Fruit fly (Drosophila melanogaster) whole organism, embryonic: Measurements from ENCODE around the gene Dmtn.

Experiments used
- Abd-B ChIP-seq: fragments of 200-800 bp; sonication (Bioruptor generic); optimal IDR thresholded peaks from 2 replicates; lab custom pipeline; 2018; ENCODE audit warnings: missing biosample characterization, mild to moderate bottlenecking, missing genetic modification characterization, moderate library complexity
- Adf1 ChIP-seq: fragments of 200-800 bp; sonication (Bioruptor generic); IDR thresholded peaks from 2 replicates; pipeline ENCODE4 v1.3.6; 2022; ENCODE audit warnings: missing biosample characterization, missing genetic modification characterization
- Atf-2 ChIP-seq: fragments of 200-800 bp; sonication (Bioruptor generic); optimal IDR thresholded peaks from 2 replicates; lab custom pipeline; 2016; ENCODE audit warnings: missing biosample characterization, missing genetic modification characterization
- Atf6 ChIP-seq: fragments of 200-800 bp; sonication (Bioruptor generic); IDR thresholded peaks from 2 replicates; pipeline ENCODE4 v1.3.6; 2022; ENCODE audit warnings: missing biosample characterization, missing genetic modification characterization
- Bteb2 ChIP-seq: fragments of 200-800 bp; sonication (Bioruptor generic); optimal IDR thresholded peaks from 2 replicates; lab custom pipeline; 2016; ENCODE audit warnings: missing biosample characterization, missing genetic modification characterization
- CG10366 ChIP-seq: fragments of 200-800 bp; sonication (Bioruptor generic); IDR thresholded peaks from 2 replicates; pipeline ENCODE4 v1.3.6; 2022; ENCODE audit warnings: missing biosample characterization, missing genetic modification characterization
- CG11085 ChIP-seq: fragments of 200-800 bp; sonication (Bioruptor generic); IDR thresholded peaks from 2 replicates; pipeline ENCODE4 v1.3.6; 2022; ENCODE audit warnings: missing biosample characterization, missing genetic modification characterization
- CG11696 ChIP-seq: fragments of 200-800 bp; sonication (Bioruptor generic); IDR thresholded peaks from 2 replicates; pipeline ENCODE4 v1.3.6; 2022; ENCODE audit warnings: missing biosample characterization, missing genetic modification characterization
- CG12659 ChIP-seq: fragments of 200-800 bp; sonication (Bioruptor generic); optimal IDR thresholded peaks from 3 replicates; lab custom pipeline; 2017; ENCODE audit warnings: mild to moderate bottlenecking, missing biosample characterization, missing genetic modification reagents, missing genetic modification characterization
- CG13123 ChIP-seq: fragments of 200-800 bp; sonication (Bioruptor generic); optimal IDR thresholded peaks from 2 replicates; lab custom pipeline; 2016; ENCODE audit warnings: missing biosample characterization, missing genetic modification characterization
- CG14014 ChIP-seq: fragments of 200-800 bp; sonication (Bioruptor generic); IDR thresholded peaks from 2 replicates; pipeline ENCODE4 v1.3.6; 2022; ENCODE audit warnings: missing biosample characterization, missing genetic modification characterization
- CG15479 ChIP-seq: fragments of 200-800 bp; sonication (Bioruptor generic); optimal IDR thresholded peaks from 3 replicates; lab custom pipeline; 2019; ENCODE audit warnings: missing biosample characterization, mild to moderate bottlenecking, missing genetic modification characterization, moderate library complexity
- CG1602 ChIP-seq: fragments of 200-800 bp; sonication (Bioruptor generic); optimal IDR thresholded peaks from 3 replicates; lab custom pipeline; 2016; ENCODE audit warnings: missing biosample characterization, missing genetic modification characterization
- CG1647 ChIP-seq: fragments of 200-800 bp; sonication (Bioruptor generic); optimal IDR thresholded peaks from 3 replicates; lab custom pipeline; 2016; ENCODE audit warnings: missing biosample characterization, missing genetic modification characterization
- CG17328 ChIP-seq: fragments of 200-800 bp; sonication (Bioruptor generic); IDR thresholded peaks from 2 replicates; pipeline ENCODE4 v1.3.6; 2022; ENCODE audit warnings: missing biosample characterization, missing genetic modification characterization
- CG17359 ChIP-seq: fragments of 200-800 bp; sonication (Bioruptor generic); optimal IDR thresholded peaks from 3 replicates; lab custom pipeline; 2018; ENCODE audit warnings: missing biosample characterization, mild to moderate bottlenecking, missing genetic modification characterization, moderate library complexity
- CG2678 ChIP-seq: fragments of 200-800 bp; sonication (Bioruptor generic); optimal IDR thresholded peaks from 3 replicates; lab custom pipeline; 2019; ENCODE audit warnings: missing biosample characterization, mild to moderate bottlenecking, missing genetic modification characterization, moderate library complexity
- CG30020 ChIP-seq: fragments of 200-800 bp; optimal IDR thresholded peaks from 2 replicates; lab custom pipeline; 2019; ENCODE audit warnings: missing biosample characterization, mild to moderate bottlenecking, missing genetic modification characterization, moderate library complexity
- CG31388 ChIP-seq: fragments of 200-800 bp; sonication (Bioruptor generic); optimal IDR thresholded peaks from 2 replicates; lab custom pipeline; 2016; ENCODE audit warnings: missing biosample characterization, missing genetic modification characterization
- CG32772 ChIP-seq: fragments of 200-800 bp; sonication (Bioruptor generic); IDR thresholded peaks from 2 replicates; pipeline ENCODE4 v1.3.6; 2022; ENCODE audit warnings: missing biosample characterization, missing genetic modification characterization
- CG34224 ChIP-seq: fragments of 200-800 bp; sonication (Bioruptor generic); IDR thresholded peaks from 3 replicates; pipeline ENCODE4 v1.3.6; 2022; ENCODE audit warnings: missing biosample characterization, missing genetic modification characterization; ENCODE audit not compliant: partially characterized antibody
- CG4282 ChIP-seq: fragments of 200-800 bp; sonication (Bioruptor generic); optimal IDR thresholded peaks from 2 replicates; lab custom pipeline; 2016; ENCODE audit warnings: missing biosample characterization, missing genetic modification characterization
- CG4328 ChIP-seq: fragments of 200-800 bp; sonication (Bioruptor generic); optimal IDR thresholded peaks from 3 replicates; lab custom pipeline; 2017; ENCODE audit warnings: missing biosample characterization, missing genetic modification reagents, missing genetic modification characterization
- CG4854 ChIP-seq: fragments of 200-800 bp; sonication (Bioruptor generic); optimal IDR thresholded peaks from 2 replicates; lab custom pipeline; 2016; ENCODE audit warnings: missing biosample characterization, missing genetic modification characterization, inconsistent platforms
- CG5245 ChIP-seq: fragments of 200-800 bp; sonication (Bioruptor generic); optimal IDR thresholded peaks from 3 replicates; lab custom pipeline; 2016; ENCODE audit warnings: missing biosample characterization, missing genetic modification characterization
- CG6272 ChIP-seq: fragments of 200-800 bp; sonication (Bioruptor generic); IDR thresholded peaks from 2 replicates; pipeline ENCODE4 v1.3.6; 2022; ENCODE audit warnings: missing biosample characterization, missing genetic modification characterization
- CG6654 ChIP-seq: fragments of 200-800 bp; sonication (Bioruptor generic); optimal IDR thresholded peaks from 2 replicates; lab custom pipeline; 2017; ENCODE audit warnings: missing biosample characterization, mild to moderate bottlenecking, missing genetic modification characterization
- CG6854 ChIP-seq: fragments of 200-800 bp; sonication (Bioruptor generic); optimal IDR thresholded peaks from 3 replicates; lab custom pipeline; 2017; ENCODE audit warnings: missing biosample characterization, mild to moderate bottlenecking, missing genetic modification characterization
- CG8924 ChIP-seq: fragments of 200-800 bp; optimal IDR thresholded peaks from 3 replicates; lab custom pipeline; 2019; ENCODE audit warnings: missing biosample characterization, mild to moderate bottlenecking, missing genetic modification characterization, moderate library complexity
- CG8944 ChIP-seq: fragments of 200-800 bp; sonication (Bioruptor generic); optimal IDR thresholded peaks from 3 replicates; lab custom pipeline; 2016; ENCODE audit warnings: missing biosample characterization, missing genetic modification characterization
- D ChIP-seq, 2 experiments: fragments of 200-800 bp in 1 of 2; fragments of >200 bp in 1 of 2; sonication (Bioruptor generic) in 1 of 2; optimal IDR thresholded peaks; 2 replicates in 1 of 2; 3 replicates in 1 of 2; lab custom pipeline; 2017; ENCODE audit warnings: mild to moderate bottlenecking in 1 of 2, missing biosample characterization in 1 of 2, missing genetic modification characterization in 1 of 2, missing genetic modification reagents in 1 of 2
- Drgx ChIP-seq: fragments of 200-800 bp; sonication (Bioruptor generic); IDR thresholded peaks from 2 replicates; pipeline ENCODE4 v1.3.6; 2022; ENCODE audit warnings: missing biosample characterization, missing genetic modification characterization
- HLH3B ChIP-seq: fragments of 200-800 bp; sonication (Bioruptor generic); IDR thresholded peaks from 2 replicates; pipeline ENCODE4 v1.3.6; 2022; ENCODE audit warnings: missing biosample characterization, missing genetic modification characterization
- Hand ChIP-seq: fragments of 200-800 bp; sonication (Bioruptor generic); optimal IDR thresholded peaks from 2 replicates; lab custom pipeline; 2017; ENCODE audit warnings: mild to moderate bottlenecking, missing biosample characterization, missing genetic modification reagents, missing genetic modification characterization
- Lim3 ChIP-seq: fragments of 200-800 bp; sonication (Bioruptor generic); IDR thresholded peaks from 2 replicates; pipeline ENCODE4 v1.3.6; 2022; ENCODE audit warnings: missing biosample characterization, missing genetic modification characterization
- MESR4 ChIP-seq: fragments of 200-800 bp; sonication (Bioruptor generic); optimal IDR thresholded peaks from 2 replicates; lab custom pipeline; 2018; ENCODE audit warnings: missing biosample characterization, mild to moderate bottlenecking, missing genetic modification characterization, moderate library complexity
- PHDP ChIP-seq: fragments of 200-800 bp; sonication (Bioruptor generic); optimal IDR thresholded peaks from 3 replicates; lab custom pipeline; 2018; ENCODE audit warnings: missing biosample characterization, mild to moderate bottlenecking, missing genetic modification characterization, moderate library complexity
- Sry-β ChIP-seq: fragments of 200-800 bp; sonication (Bioruptor generic); optimal IDR thresholded peaks from 2 replicates; lab custom pipeline; 2018; ENCODE audit warnings: missing biosample characterization, mild to moderate bottlenecking, missing genetic modification characterization, moderate library complexity
- Tbp ChIP-seq: fragments of >200 bp; optimal IDR thresholded peaks from 2 replicates; lab custom pipeline; 2018; ENCODE audit warnings: missing biosample characterization, missing genetic modification characterization
- ab ChIP-seq: fragments of 200-800 bp; sonication (Bioruptor generic); optimal IDR thresholded peaks from 2 replicates; lab custom pipeline; 2016; ENCODE audit warnings: missing biosample characterization, missing genetic modification characterization
- amos ChIP-seq: fragments of 200-800 bp; sonication (Bioruptor generic); IDR thresholded peaks from 2 replicates; pipeline ENCODE4 v1.3.6; 2022; ENCODE audit warnings: missing biosample characterization, missing genetic modification characterization; ENCODE audit not compliant: partially characterized antibody
- bowl ChIP-seq: fragments of 200-800 bp; sonication (Bioruptor generic); IDR thresholded peaks from 2 replicates; pipeline ENCODE4 v1.3.6; 2022; ENCODE audit warnings: missing biosample characterization, missing genetic modification characterization
- crp ChIP-seq, 2 experiments: fragments of 200-800 bp; sonication (Bioruptor generic); optimal IDR thresholded peaks; 2 replicates in 1 of 2; 3 replicates in 1 of 2; lab custom pipeline; 2017; ENCODE audit warnings: missing biosample characterization in 2 of 2, missing genetic modification characterization in 2 of 2, mild to moderate bottlenecking in 1 of 2, moderate library complexity in 1 of 2
- fd3F ChIP-seq: fragments of 200-800 bp; sonication (Bioruptor generic); optimal IDR thresholded peaks from 2 replicates; lab custom pipeline; 2018; ENCODE audit warnings: missing biosample characterization, mild to moderate bottlenecking, missing genetic modification characterization, moderate library complexity
- ftz-f1 ChIP-seq: fragments of 200-800 bp; sonication (Bioruptor generic); optimal IDR thresholded peaks from 2 replicates; lab custom pipeline; 2016; ENCODE audit warnings: missing biosample characterization, missing genetic modification characterization
- grau ChIP-seq: fragments of 200-800 bp; optimal IDR thresholded peaks from 3 replicates; lab custom pipeline; 2019; ENCODE audit warnings: missing biosample characterization, mild to moderate bottlenecking, missing genetic modification characterization, moderate library complexity
- pho ChIP-seq: fragments of 200-800 bp; sonication (Bioruptor generic); optimal IDR thresholded peaks from 2 replicates; lab custom pipeline; 2016; ENCODE audit warnings: missing biosample characterization, missing genetic modification characterization
- trh ChIP-seq: fragments of 200-800 bp; sonication (Bioruptor generic); optimal IDR thresholded peaks from 2 replicates; lab custom pipeline; 2016; ENCODE audit warnings: missing biosample characterization, missing genetic modification characterization
- ttk ChIP-seq: fragments of 200-800 bp; sonication (Bioruptor generic); IDR thresholded peaks from 2 replicates; pipeline ENCODE4 v2.1.2; 2022; ENCODE audit warnings: missing biosample characterization, missing genetic modification characterization
- unpg ChIP-seq: fragments of 200-800 bp; sonication (Bioruptor generic); optimal IDR thresholded peaks from 3 replicates; lab custom pipeline; 2018; ENCODE audit warnings: missing biosample characterization, mild to moderate bottlenecking, missing genetic modification characterization, moderate library complexity
- vvl ChIP-seq: fragments of 200-800 bp; sonication (Bioruptor generic); IDR thresholded peaks from 2 replicates; pipeline ENCODE4 v1.3.6; 2022; ENCODE audit warnings: missing biosample characterization, missing genetic modification characterization
- wor ChIP-seq: fragments of 200-800 bp; sonication (Bioruptor generic); IDR thresholded peaks from 2 replicates; pipeline ENCODE4 v1.3.6; 2022; ENCODE audit warnings: missing biosample characterization, missing genetic modification characterization

Gene Dmtn

DNA sequence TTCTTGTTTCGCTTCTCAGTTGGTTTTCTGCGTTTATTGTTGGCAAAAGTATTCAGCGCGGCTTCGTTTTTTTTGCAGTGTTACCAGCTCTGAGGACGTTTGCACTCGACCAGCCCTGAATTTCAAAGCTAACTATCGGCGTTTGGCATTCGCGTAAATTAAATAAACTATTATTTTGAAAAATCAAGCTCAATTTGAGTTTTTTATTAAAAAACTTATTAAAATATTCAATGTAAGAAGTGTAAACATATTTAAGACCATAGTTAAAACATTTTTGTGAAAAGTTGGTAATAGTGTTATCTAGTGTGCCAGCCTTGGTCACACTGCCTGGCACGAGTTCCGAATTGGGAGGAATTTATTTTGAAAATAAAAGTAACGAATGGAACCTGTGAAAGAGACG lies 59.9 kb downstream of the Dmtn start, which contains the start of the genes SmD2 and CG18048 (continued):
- TF ChIP-seq wor (GFP tag; lab: Robert Waterston, UW) (no peak), CG5245 (GFP tag; lab: Kevin White, UChicago) (no peak), CG6854 (no peak), Bteb2 (GFP tag; lab: Kevin White, UChicago) (no peak), D (optimal IDR thresholded peaks at IDR 0.05; lab: Kevin White, UChicago) (no peak), D (GFP tag; optimal IDR thresholded peaks at IDR 0.05; lab: Kevin White, UChicago) (no peak), CG4328 (GFP tag; lab: Kevin White, UChicago) (no peak), Drgx (no peak), CG1602 (GFP tag; lab: Kevin White, UChicago) (no peak), CG8924 (tag; lab: Kevin White, UChicago) (no peak), PHDP (tag; lab: Kevin White, UChicago) (no peak), CG13123 (GFP tag; lab: Kevin White, UChicago) (peak; percentile 5), grau (peak; percentile 33), crp (GFP tag; optimal IDR thresholded peaks at IDR 0.05; lab: Kevin White, UChicago) (no peak), Hand (GFP tag; lab: Kevin White, UChicago) (no peak), amos (peak; percentile 75), Tbp (GFP tag; lab: Kevin White, UChicago) (no peak), ftz-f1 (GFP tag; lab: Kevin White, UChicago) (no peak), CG4282 (GFP tag; lab: Kevin White, UChicago) (no peak), ab (GFP tag; lab: Kevin White, UChicago) (no peak), CG30020 (tag; lab: Kevin White, UChicago) (peak; percentile 67), Abd-B (GFP tag; lab: Kevin White, UChicago) (peak; percentile 5), fd3F (no peak), Lim3 (no peak), CG8944 (no peak), CG34224 (GFP tag; lab: Robert Waterston, UW) (peak; percentile 66; the same call in 2 of the 3 replicates), CG17359 (tag; lab: Kevin White, UChicago) (no peak), vvl (no peak), trh (GFP tag; lab: Kevin White, UChicago) (no peak), CG4854 (peak; percentile 18), bowl (GFP tag; lab: Robert Waterston, UW) (no peak), CG11696 (GFP tag; lab: Robert Waterston, UW) (no peak), CG15479 (GFP tag; lab: Kevin White, UChicago) (no peak), Atf6 (GFP tag; lab: Robert Waterston, UW) (no peak), CG1647 (no peak), MESR4 (GFP tag; lab: Kevin White, UChicago) (no peak), CG32772 (no peak), unpg (GFP tag; lab: Kevin White, UChicago) (no peak), CG2678 (no peak), CG10366 (no peak), CG14014 (GFP tag; lab: Robert Waterston, UW) (no peak), CG17328 (GFP tag; lab: Robert Waterston, UW) (no peak), Sry-β (GFP tag; lab: Kevin White, UChicago) (no peak), CG11085 (GFP tag; lab: Robert Waterston, UW) (no peak), HLH3B (GFP tag; lab: Robert Waterston, UW) (no peak), Atf-2 (no peak), pho (no peak), CG6272 (GFP tag; lab: Robert Waterston, UW) (no peak), CG12659 (GFP tag; lab: Kevin White, UChicago) (peak; percentile 47), CG6654 (no peak), CG31388 (GFP tag; lab: Kevin White, UChicago) (no peak), ttk (GFP tag; lab: Robert Waterston, UW) (no peak), Adf1 (no peak)
